Worm (Caenorhabditis elegans) whole organism, L4 larva: ENCODE measurements around the gene mut-14.

Source experiments
- D1046.2 ChIP-seq: fragments of 200-800 bp; sonication (Bioruptor generic); IDR thresholded peaks from 2 replicates; pipeline ENCODE4 v1.3.6; 2022; ENCODE audit warnings: missing genetic modification characterization, missing compliant biosample characterization
- F26F4.8 ChIP-seq: fragments of 200-800 bp; sonication (Bioruptor generic); conservative IDR thresholded peaks from 2 replicates; pipeline ENCODE4 v1.3.6; 2022; ENCODE audit warnings: missing genetic modification characterization, missing compliant biosample characterization
- F37D6.2 ChIP-seq: sonication (generic microtip); optimal IDR thresholded peaks from 2 replicates; lab custom pipeline; 2016; ENCODE audit warnings: mild to moderate bottlenecking, missing genetic modification characterization, missing compliant biosample characterization
- F44E2.7 ChIP-seq: fragments of 200-800 bp; sonication (Bioruptor generic); IDR thresholded peaks from 2 replicates; pipeline ENCODE4 v2.1.2; 2022; ENCODE audit warnings: missing genetic modification characterization, missing compliant biosample characterization
- T20F7.1 ChIP-seq: fragments of 200-800 bp; sonication (Bioruptor generic); optimal IDR thresholded peaks from 2 replicates; lab custom pipeline; 2018; ENCODE audit warnings: mild to moderate bottlenecking, missing genetic modification characterization, missing compliant biosample characterization
- Y105C5A.15 ChIP-seq: fragments of 200-800 bp; sonication (Bioruptor generic); IDR thresholded peaks from 2 replicates; pipeline ENCODE4 v1.3.6; 2022; ENCODE audit warnings: missing genetic modification characterization, missing compliant biosample characterization
- Y48G9A.11 ChIP-seq: fragments of 200-800 bp; sonication (Bioruptor generic); IDR thresholded peaks from 2 replicates; pipeline ENCODE4 v1.3.6; 2022; ENCODE audit warnings: missing genetic modification reagents, missing genetic modification characterization, missing compliant biosample characterization
- ZK337.2 ChIP-seq: fragments of 200-800 bp; sonication (Bioruptor generic); IDR thresholded peaks from 2 replicates; pipeline ENCODE4 v1.3.6; 2022; ENCODE audit warnings: missing genetic modification reagents, missing genetic modification characterization, missing compliant biosample characterization
- aha-1 ChIP-seq: fragments of 150-350 bp; peaks from one replicate; lab custom pipeline; 2014; ENCODE audit warnings: missing biosample characterization, missing genetic modification characterization
- ama-1 ChIP-seq: fragments of 150-350 bp; optimal IDR thresholded peaks from 2 replicates; lab custom pipeline; 2014; ENCODE audit warnings: inconsistent platforms, mixed read lengths
- ceh-32 ChIP-seq: sonication (generic microtip); optimal IDR thresholded peaks from 2 replicates; lab custom pipeline; 2016; ENCODE audit warnings: mild to moderate bottlenecking, missing genetic modification characterization, missing compliant biosample characterization; ENCODE audit not compliant: poor library complexity
- ceh-62 ChIP-seq: sonication (generic microtip); optimal IDR thresholded peaks from 2 replicates; lab custom pipeline; 2017; ENCODE audit warnings: missing biosample characterization, missing genetic modification characterization
- daf-16 ChIP-seq, 3 experiments: sonication (generic microtip); optimal IDR thresholded peaks; 2 replicates each; lab custom pipeline; 2016 to 2017; ENCODE audit warnings: missing genetic modification characterization in 3 of 3, missing genetic modification reagents in 3 of 3, mild to moderate bottlenecking in 2 of 3, missing compliant biosample characterization in 2 of 3, missing biosample characterization in 1 of 3, moderate library complexity in 1 of 3
- dmd-6 ChIP-seq: fragments of 200-800 bp; sonication (Bioruptor generic); IDR thresholded peaks from 2 replicates; pipeline ENCODE4 v1.3.6; 2022; ENCODE audit warnings: missing genetic modification reagents, missing genetic modification characterization, missing compliant biosample characterization
- egl-27 ChIP-seq: sonication (generic microtip); optimal IDR thresholded peaks from 3 replicates; lab custom pipeline; 2017; ENCODE audit warnings: missing biosample characterization, missing genetic modification reagents, missing genetic modification characterization
- fkh-10 ChIP-seq: fragments of 150-350 bp; optimal IDR thresholded peaks from 2 replicates; lab custom pipeline; 2014; ENCODE audit warnings: missing biosample characterization, missing genetic modification reagents, missing genetic modification characterization
- fos-1 ChIP-seq: fragments of 150-350 bp; optimal IDR thresholded peaks from 2 replicates; lab custom pipeline; 2014; ENCODE audit warnings: missing biosample characterization, missing genetic modification characterization
- gei-8 ChIP-seq: fragments of 200-800 bp; sonication (Bioruptor generic); optimal IDR thresholded peaks from 2 replicates; lab custom pipeline; 2018; ENCODE audit warnings: mild to moderate bottlenecking, missing genetic modification characterization, missing compliant biosample characterization
- hif-1 ChIP-seq, 2 experiments: sonication (generic microtip); optimal IDR thresholded peaks; 2 replicates each; lab custom pipeline; 2016 to 2017; ENCODE audit warnings: missing compliant biosample characterization in 2 of 2, missing genetic modification characterization in 2 of 2, missing genetic modification reagents in 2 of 2, missing genotype in 2 of 2, mild to moderate bottlenecking in 1 of 2
- hlh-11 ChIP-seq: fragments of 200-800 bp; sonication (Bioruptor generic); optimal IDR thresholded peaks from 2 replicates; lab custom pipeline; 2018; ENCODE audit warnings: mild to moderate bottlenecking, missing genetic modification characterization, missing compliant biosample characterization
- hlh-30 ChIP-seq: sonication (generic microtip); optimal IDR thresholded peaks from 2 replicates; lab custom pipeline; 2017; ENCODE audit warnings: antibody characterized with exemption, mild to moderate bottlenecking, missing genetic modification characterization, missing compliant biosample characterization; ENCODE audit not compliant: insufficient read depth
- lin-13 ChIP-seq: fragments of 150-350 bp; optimal IDR thresholded peaks from 2 replicates; lab custom pipeline; 2014; ENCODE audit warnings: missing biosample characterization, missing genetic modification reagents, missing genetic modification characterization
- lin-15B ChIP-seq: fragments of 150-350 bp; sonication (generic microtip); optimal IDR thresholded peaks from 3 replicates; lab custom pipeline; 2014; ENCODE audit warnings: missing biosample characterization, missing genetic modification characterization
- lin-39 ChIP-seq: fragments of 150-350 bp; optimal IDR thresholded peaks from 2 replicates; lab custom pipeline; 2014; ENCODE audit warnings: missing biosample characterization, missing genetic modification reagents, missing genetic modification characterization
- lsy-2 ChIP-seq, 2 experiments: fragments of 150-350 bp in 1 of 2; sonication (generic microtip) in 1 of 2; optimal IDR thresholded peaks; 2 replicates each; lab custom pipeline; 2014 to 2017; ENCODE audit warnings: missing biosample characterization in 2 of 2, missing genetic modification characterization in 2 of 2
- madf-9 ChIP-seq: fragments of 200-800 bp; sonication (Bioruptor generic); conservative IDR thresholded peaks from 2 replicates; pipeline ENCODE4 v1.3.6; 2022; ENCODE audit warnings: missing genetic modification reagents, missing genetic modification characterization, missing compliant biosample characterization
- mdl-1 ChIP-seq, 2 experiments: fragments of 150-350 bp in 1 of 2; sonication (generic microtip) in 1 of 2; optimal IDR thresholded peaks; 2 replicates each; lab custom pipeline; 2014 to 2017; ENCODE audit warnings: missing biosample characterization in 2 of 2, missing genetic modification characterization in 2 of 2
- mdt-29 ChIP-seq: fragments of 200-800 bp; sonication (Bioruptor generic); IDR thresholded peaks from 2 replicates; pipeline ENCODE4 v1.3.6; 2022; ENCODE audit warnings: missing genetic modification reagents, missing genetic modification characterization, missing compliant biosample characterization
- mxl-3 ChIP-seq: fragments of 200-800 bp; sonication (Bioruptor generic); optimal IDR thresholded peaks from 2 replicates; lab custom pipeline; 2018; ENCODE audit warnings: mild to moderate bottlenecking, missing genetic modification characterization, missing compliant biosample characterization
- nhr-11 ChIP-seq: fragments of 150-350 bp; optimal IDR thresholded peaks from 2 replicates; lab custom pipeline; 2014; ENCODE audit warnings: missing biosample characterization, missing genetic modification characterization
- nhr-25 ChIP-seq: sonication (generic microtip); optimal IDR thresholded peaks from 2 replicates; lab custom pipeline; 2017; ENCODE audit warnings: missing genetic modification characterization, mild to moderate bottlenecking, missing compliant biosample characterization, antibody characterized with exemption, moderate library complexity, borderline replicate concordance; ENCODE audit not compliant: insufficient read depth
- nhr-28 ChIP-seq: fragments of 150-350 bp; optimal IDR thresholded peaks from 2 replicates; lab custom pipeline; 2014; ENCODE audit warnings: missing biosample characterization, missing genetic modification characterization
- nhr-48 ChIP-seq: sonication (generic microtip); optimal IDR thresholded peaks from 2 replicates; lab custom pipeline; 2016; ENCODE audit warnings: mild to moderate bottlenecking, missing genetic modification characterization, missing compliant biosample characterization
- pha-4 ChIP-seq, 2 experiments: fragments of 150-350 bp in 1 of 2; fragments of 200-800 bp in 1 of 2; sonication (Bioruptor generic) in 1 of 2; IDR thresholded peaks in 1 of 2; optimal IDR thresholded peaks in 1 of 2; 2 replicates each; pipeline versions ENCODE4 v1.3.6 to Lab custom; 2014 to 2022; ENCODE audit warnings: missing genetic modification characterization in 2 of 2, missing genetic modification reagents in 2 of 2, missing biosample characterization in 1 of 2, missing compliant biosample characterization in 1 of 2
- php-3 ChIP-seq: fragments of 200-800 bp; sonication (Bioruptor generic); IDR thresholded peaks from 2 replicates; pipeline ENCODE4 v1.3.6; 2022; ENCODE audit warnings: missing genetic modification reagents, missing genetic modification characterization, missing compliant biosample characterization
- rbr-2 ChIP-seq: sonication (generic microtip); optimal IDR thresholded peaks from 2 replicates; lab custom pipeline; 2016; ENCODE audit warnings: missing genotype, missing genetic modification characterization, missing compliant biosample characterization
- set-16 ChIP-seq: fragments of 200-800 bp; sonication (Bioruptor generic); IDR thresholded peaks from 2 replicates; pipeline ENCODE4 v1.3.6; 2022; ENCODE audit warnings: missing genetic modification reagents, missing genetic modification characterization, missing compliant biosample characterization
- unc-62 ChIP-seq, 3 experiments: fragments of 150-350 bp in 1 of 3; sonication (generic microtip); optimal IDR thresholded peaks in 2 of 3; peaks in 1 of 3; 1 replicate in 1 of 3; 2 replicates in 2 of 3; lab custom pipeline; 2014 to 2017; ENCODE audit warnings: missing biosample characterization in 3 of 3, missing genetic modification characterization in 3 of 3, missing genetic modification reagents in 3 of 3, missing genotype in 1 of 3
- zfp-2 ChIP-seq: sonication (generic microtip); optimal IDR thresholded peaks from 2 replicates; lab custom pipeline; 2016; ENCODE audit warnings: mild to moderate bottlenecking, missing genetic modification characterization, missing compliant biosample characterization
- zfp-3 ChIP-seq: fragments of 200-800 bp; sonication (Bioruptor generic); conservative IDR thresholded peaks from 2 replicates; pipeline ENCODE4 v1.3.6; 2022; ENCODE audit warnings: missing genetic modification reagents, missing genetic modification characterization, missing compliant biosample characterization
- ztf-7 ChIP-seq: fragments of 150-350 bp; optimal IDR thresholded peaks from 2 replicates; lab custom pipeline; 2014; ENCODE audit warnings: missing biosample characterization, missing genetic modification characterization

The mut-14 gene

ce11 chrV:5699835-5700441 is 39.4 kb upstream of the mut-14 start, which contains the start of gene clec-1:
Gene clec-1 (plus strand): TSS chrV:5700154.
- TF ChIP-seq zfp-2 (no peak), F44E2.7 (no peak), ama-1 (lab: Kevin White, UChicago) (peak; percentile 52), daf-16 (GFP tag; optimal IDR thresholded peaks at IDR 0.05; lab: Kevin White, UChicago) (no peak), daf-16 (tag; optimal IDR thresholded peaks at IDR 0.05; lab: Kevin White, UChicago) (no peak), ZK337.2 (no peak), mdl-1 (tag; optimal IDR thresholded peaks at IDR 0.05; lab: Kevin White, UChicago) (peak in 1 of 2 experiments; percentile 22), ztf-7 (tag; lab: Kevin White, UChicago) (no peak), lsy-2 (tag; optimal IDR thresholded peaks at IDR 0.05; lab: Kevin White, UChicago) (no peak), D1046.2 (GFP tag; lab: Robert Waterston, UW) (no peak), hlh-30 (tag; lab: Kevin White, UChicago) (no peak), mdt-29 (no peak), mxl-3 (GFP tag; lab: Kevin White, UChicago) (peak; percentile 34), Y105C5A.15 (GFP tag; lab: Robert Waterston, UW) (no peak), fos-1 (no peak), nhr-11 (no peak), ceh-32 (no peak), fkh-10 (no peak), ceh-62 (tag; lab: Kevin White, UChicago) (no peak), hlh-11 (tag; lab: Kevin White, UChicago) (peak; percentile 12), hif-1 (tag; optimal IDR thresholded peaks at IDR 0.05; lab: Kevin White, UChicago) (no peak), lin-39 (tag; lab: Kevin White, UChicago) (no peak), dmd-6 (GFP tag; lab: Robert Waterston, UW) (no peak), php-3 (no peak), T20F7.1 (GFP tag; lab: Kevin White, UChicago) (no peak), rbr-2 (tag; lab: Kevin White, UChicago) (no peak), egl-27 (tag; lab: Kevin White, UChicago) (no peak), Y48G9A.11 (GFP tag; lab: Robert Waterston, UW) (no peak), pha-4 (GFP tag; IDR thresholded peaks at IDR 0.05; lab: Robert Waterston, UW) (no peak), pha-4 (tag; optimal IDR thresholded peaks at IDR 0.05; lab: Kevin White, UChicago) (no peak), zfp-3 (no peak), unc-62 (GFP tag; optimal IDR thresholded peaks at IDR 0.05 in 1 of 2; lab: Kevin White, UChicago) (no peak), unc-62 (tag; optimal IDR thresholded peaks at IDR 0.05; lab: Kevin White, UChicago) (no peak), nhr-28 (peak; percentile 23), set-16 (GFP tag; lab: Robert Waterston, UW) (no peak; the same call in 1 of the 2 replicates), gei-8 (GFP tag; lab: Kevin White, UChicago) (no peak), F37D6.2 (tag; lab: Kevin White, UChicago) (no peak)
- TF ChIP-seq, all 104 proteins: peak for 5

ce11 chrV:5697581-5697980 is 37.1 kb upstream of the mut-14 start:
- no peak for TF ChIP-seq F26F4.8
- no peak for TF ChIP-seq madf-9 (GFP tag; lab: Robert Waterston, UW)
- TF ChIP-seq hlh-11 (tag; lab: Kevin White, UChicago) = peak; percentile 18
- TF ChIP-seq lin-13 (GFP tag; lab: Kevin White, UChicago) = no peak
- no peak for TF ChIP-seq ceh-32
- no peak for TF ChIP-seq nhr-48 (tag; lab: Kevin White, UChicago)
- no peak for TF ChIP-seq nhr-25
- TF ChIP-seq nhr-28 = peak; percentile 60
- no peak for TF ChIP-seq lin-15B (tag; lab: Kevin White, UChicago)
- 0 out of 2 replicates have a peak, but pooled peaks have one; percentile 23 for TF ChIP-seq dmd-6 (GFP tag; lab: Robert Waterston, UW)
- TF ChIP-seq aha-1 (tag; lab: Kevin White, UChicago) = peak; percentile 69
